Fruit fly (Drosophila melanogaster) whole organism, adult: ENCODE measurements around the gene PGS1.

ENCODE experiments used
- CG11617 ChIP-seq: fragments of 200-800 bp; sonication (Bioruptor generic); optimal IDR thresholded peaks from 2 replicates; lab custom pipeline; 2017; ENCODE audit warnings: mild to moderate bottlenecking, missing biosample characterization, missing genetic modification reagents, missing genetic modification characterization
- CG12768 ChIP-seq: fragments of 200-800 bp; sonication (Bioruptor generic); optimal IDR thresholded peaks from 2 replicates; lab custom pipeline; 2017; ENCODE audit warnings: missing biosample characterization, missing genetic modification characterization, mild to moderate bottlenecking, moderate library complexity, missing genetic modification reagents
- CG14711 ChIP-seq: fragments of 200-800 bp; sonication (Bioruptor generic); optimal IDR thresholded peaks from 2 replicates; lab custom pipeline; 2018; ENCODE audit warnings: missing biosample characterization, mild to moderate bottlenecking, missing genetic modification characterization, moderate library complexity
- CG1620 ChIP-seq: fragments of 200-800 bp; sonication (Bioruptor generic); optimal IDR thresholded peaks from 2 replicates; lab custom pipeline; 2016; ENCODE audit warnings: missing biosample characterization, missing genetic modification characterization
- CG33017 ChIP-seq: fragments of 200-800 bp; sonication (Bioruptor generic); optimal IDR thresholded peaks from 2 replicates; lab custom pipeline; 2018; ENCODE audit warnings: missing biosample characterization, mild to moderate bottlenecking, missing genetic modification characterization, moderate library complexity
- CG5204 ChIP-seq: fragments of 200-800 bp; sonication (Bioruptor generic); optimal IDR thresholded peaks from 2 replicates; lab custom pipeline; 2016; ENCODE audit warnings: missing biosample characterization, missing genetic modification characterization
- CG7045 ChIP-seq: fragments of 200-800 bp; sonication (Bioruptor generic); optimal IDR thresholded peaks from 2 replicates; lab custom pipeline; 2017; ENCODE audit warnings: missing biosample characterization, mild to moderate bottlenecking, missing genetic modification characterization
- CG7101 ChIP-seq: fragments of 200-800 bp; sonication (Bioruptor generic); optimal IDR thresholded peaks from 2 replicates; lab custom pipeline; 2018; ENCODE audit warnings: missing biosample characterization, mild to moderate bottlenecking, missing genetic modification characterization, moderate library complexity
- Clk ChIP-seq: fragments of 200-800 bp; sonication (Bioruptor generic); optimal IDR thresholded peaks from 2 replicates; lab custom pipeline; 2017; ENCODE audit warnings: missing biosample characterization, missing genetic modification characterization
- Crg-1 ChIP-seq: fragments of 200-800 bp; sonication (Bioruptor generic); optimal IDR thresholded peaks from 2 replicates; lab custom pipeline; 2016; ENCODE audit warnings: missing biosample characterization, missing genetic modification characterization
- Hr96 ChIP-seq: fragments of 200-800 bp; sonication (Bioruptor generic); optimal IDR thresholded peaks from 2 replicates; lab custom pipeline; 2016; ENCODE audit warnings: missing biosample characterization, missing genetic modification characterization
- Mnt ChIP-seq: fragments of 200-800 bp; sonication (Bioruptor generic); optimal IDR thresholded peaks from 2 replicates; lab custom pipeline; 2016; ENCODE audit warnings: missing biosample characterization, mild to moderate bottlenecking, missing genetic modification characterization
- bab1 ChIP-seq: fragments of 200-800 bp; sonication (Bioruptor generic); optimal IDR thresholded peaks from 3 replicates; lab custom pipeline; 2019; ENCODE audit warnings: missing biosample characterization, mild to moderate bottlenecking, missing genetic modification characterization, moderate library complexity
- cic ChIP-seq: fragments of 200-800 bp; sonication (Bioruptor generic); optimal IDR thresholded peaks from 2 replicates; lab custom pipeline; 2017; ENCODE audit warnings: missing biosample characterization, mild to moderate bottlenecking, missing genetic modification characterization, moderate library complexity
- cnc ChIP-seq, 2 experiments: fragments of >200 bp; optimal IDR thresholded peaks; 2 replicates each; lab custom pipeline; 2017
- kay ChIP-seq: fragments of 200-800 bp; sonication (Bioruptor generic); peaks from one replicate; lab custom pipeline; 2016; ENCODE audit warnings: missing biosample characterization, missing genetic modification characterization, borderline replicate concordance
- ovo ChIP-seq: fragments of 200-800 bp; sonication (Bioruptor generic); optimal IDR thresholded peaks from 2 replicates; lab custom pipeline; 2016; ENCODE audit warnings: missing biosample characterization, missing genetic modification characterization
- pad ChIP-seq: fragments of 200-800 bp; sonication (Bioruptor generic); optimal IDR thresholded peaks from 3 replicates; lab custom pipeline; 2017; ENCODE audit warnings: missing biosample characterization, missing genetic modification characterization, mild to moderate bottlenecking, moderate library complexity, missing genetic modification reagents
- tj ChIP-seq: fragments of 200-800 bp; sonication (Bioruptor generic); optimal IDR thresholded peaks from 3 replicates; lab custom pipeline; 2017; ENCODE audit warnings: missing biosample characterization, mild to moderate bottlenecking, missing genetic modification characterization, moderate library complexity
- toe ChIP-seq: fragments of 200-800 bp; sonication (Bioruptor generic); optimal IDR thresholded peaks from 2 replicates; lab custom pipeline; 2016; ENCODE audit warnings: missing biosample characterization, missing genetic modification characterization

Gene PGS1

dm6 chr3R:18731241-18731640, 14.6 kb downstream of the PGS1 start:
- TF ChIP-seq pad (GFP tag; lab: Kevin White, UChicago) (peak; percentile 91), CG7101 (tag; lab: Kevin White, UChicago) (no peak)

- TF ChIP-seq CG11617 (no peak), kay (GFP tag; lab: Kevin White, UChicago) (no peak), CG1620 (no peak), CG7045 (no peak)
Observed at dm6 chr3R:18728368-18728767, 17.5 kb downstream of the PGS1 start, which contains the start of gene CG7715. CG7715 (minus strand) TSS chr3R:18728468.

- TF ChIP-seq ovo (GFP tag; lab: Kevin White, UChicago), result no peak
- no peak for TF ChIP-seq CG12768 (GFP tag; lab: Kevin White, UChicago)
- TF ChIP-seq pad (GFP tag; lab: Kevin White, UChicago), result no peak
- TF ChIP-seq cic, result no peak
- TF ChIP-seq CG5204 (GFP tag; lab: Kevin White, UChicago), result no peak
- TF ChIP-seq bab1, result no peak
Observed at dm6 chr3R:18726334-18726733, 19.5 kb downstream of the PGS1 start, which contains the start of gene CG7714. CG7714 (minus strand) TSS chr3R:18726434.

- TF ChIP-seq kay (GFP tag; lab: Kevin White, UChicago) (no peak), Crg-1 (no peak), tj (GFP tag; lab: Kevin White, UChicago) (no peak), Mnt (GFP tag; lab: Kevin White, UChicago) (no peak), pad (GFP tag; lab: Kevin White, UChicago) (no peak), Hr96 (no peak), CG7101 (tag; lab: Kevin White, UChicago) (no peak), cnc (optimal IDR thresholded peaks at IDR 0.05; lab: Kevin White, UChicago) (no peak), CG11617 (no peak), CG12768 (GFP tag; lab: Kevin White, UChicago) (no peak), toe (GFP tag; lab: Kevin White, UChicago) (no peak), ovo (GFP tag; lab: Kevin White, UChicago) (no peak), Clk (GFP tag; lab: Kevin White, UChicago) (no peak)
Observed at dm6 chr3R:18722490-18722889, 23.4 kb downstream of the PGS1 start, which contains the start of gene CG34283. CG34283 (minus strand) TSS chr3R:18722590.

- TF ChIP-seq CG5204 (GFP tag; lab: Kevin White, UChicago) (no peak), toe (GFP tag; lab: Kevin White, UChicago) (no peak), CG7045 (no peak), CG1620 (no peak), bab1 (no peak), CG14711 (tag; lab: Kevin White, UChicago) (no peak), tj (GFP tag; lab: Kevin White, UChicago) (no peak)
Observed at dm6 chr3R:18721368-18721767, 24.5 kb downstream of the PGS1 start.

- peak; percentile 37 for TF ChIP-seq Hr96
- TF ChIP-seq CG33017 (tag; lab: Kevin White, UChicago), result peak; percentile 36
- no peak for TF ChIP-seq CG1620
- TF ChIP-seq CG5204 (GFP tag; lab: Kevin White, UChicago), result peak; percentile 29
- peak; percentile 17 for TF ChIP-seq CG12768 (GFP tag; lab: Kevin White, UChicago)
- peak; percentile 10 for TF ChIP-seq CG7101 (tag; lab: Kevin White, UChicago)
- no peak for TF ChIP-seq pad (GFP tag; lab: Kevin White, UChicago)
- no peak for TF ChIP-seq ovo (GFP tag; lab: Kevin White, UChicago)
- TF ChIP-seq cnc (optimal IDR thresholded peaks at IDR 0.05; lab: Kevin White, UChicago), result no peak
- no peak for TF ChIP-seq kay (GFP tag; lab: Kevin White, UChicago)
- no peak for TF ChIP-seq CG14711 (tag; lab: Kevin White, UChicago)
- TF ChIP-seq Mnt (GFP tag; lab: Kevin White, UChicago), result no peak
- TF ChIP-seq CG7045, result peak; percentile 26
- TF ChIP-seq bab1, result no peak
- peak; percentile 2 for TF ChIP-seq toe (GFP tag; lab: Kevin White, UChicago)
Observed at dm6 chr3R:18719767-18720341, 26.0 kb downstream of the PGS1 start.

dm6 chr3R:18707492-18707891, 38.3 kb downstream of the PGS1 start:
- TF ChIP-seq toe (GFP tag; lab: Kevin White, UChicago), result no peak
- no peak for TF ChIP-seq Clk (GFP tag; lab: Kevin White, UChicago)

dm6 chr3R:18706289-18706688, 39.6 kb downstream of the PGS1 start:
- TF ChIP-seq bab1 (no peak), cnc (optimal IDR thresholded peaks at IDR 0.05; lab: Kevin White, UChicago) (no peak), CG33017 (tag; lab: Kevin White, UChicago) (no peak), toe (GFP tag; lab: Kevin White, UChicago) (no peak), ovo (GFP tag; lab: Kevin White, UChicago) (no peak), Crg-1 (no peak), Mnt (GFP tag; lab: Kevin White, UChicago) (no peak), kay (GFP tag; lab: Kevin White, UChicago) (no peak), cic (no peak), CG14711 (tag; lab: Kevin White, UChicago) (no peak), CG7101 (tag; lab: Kevin White, UChicago) (no peak), CG12768 (GFP tag; lab: Kevin White, UChicago) (no peak), Hr96 (no peak), CG1620 (no peak), CG7045 (no peak), CG11617 (no peak), Clk (GFP tag; lab: Kevin White, UChicago) (no peak), pad (GFP tag; lab: Kevin White, UChicago) (no peak), CG5204 (GFP tag; lab: Kevin White, UChicago) (no peak)
